Worm (Caenorhabditis elegans): ENCODE data around the gene lpin-1.

lpin-1 gene

DNA sequence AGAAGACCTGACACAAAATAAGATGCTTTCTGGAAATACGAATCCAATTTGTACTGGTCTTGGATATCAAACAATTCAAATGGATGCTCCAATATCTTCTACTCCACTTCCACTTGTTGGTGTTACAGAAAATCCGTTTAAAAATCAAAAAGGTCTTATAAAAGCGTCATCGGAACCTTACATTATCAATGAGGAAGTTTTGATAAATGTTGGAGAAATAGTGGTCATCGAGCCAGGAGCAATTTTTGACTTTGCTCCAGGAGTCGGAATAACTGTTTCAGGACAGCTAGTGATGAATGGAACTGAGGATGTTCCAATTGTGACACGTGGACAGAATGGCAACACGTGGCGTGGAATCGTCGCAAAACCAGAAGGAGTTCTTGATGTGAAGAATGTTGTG, 40.2 kb upstream of the lpin-1 start:
- TF ChIP-seq efl-1 (optimal IDR thresholded peaks at IDR 0.05) (no peak), efl-1 (GFP tag; optimal IDR thresholded peaks at IDR 0.05 in 1 of 2) (peak in 1 of 2 experiments; percentile 91), ceh-63 (GFP tag; optimal IDR thresholded peaks at IDR 0.05) (no peak)

DNA sequence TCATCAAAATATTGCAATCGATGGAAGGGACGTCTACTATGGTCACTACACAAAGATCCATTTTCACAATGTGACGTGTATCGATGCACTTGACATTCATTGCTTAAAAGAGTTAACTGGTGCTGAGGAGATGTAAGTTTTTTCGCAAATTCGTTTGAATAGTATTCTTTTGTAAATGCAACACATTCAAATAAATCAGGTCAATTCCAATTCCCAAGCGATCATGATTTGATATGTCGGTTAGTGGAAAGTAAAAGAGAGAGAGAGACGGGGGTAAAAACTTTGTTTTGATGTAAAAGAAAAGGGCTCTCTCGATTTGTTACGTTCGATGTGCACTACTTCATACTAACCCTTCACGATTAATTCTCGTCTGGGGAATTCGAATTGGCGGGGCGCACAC, 36.3 kb upstream of the lpin-1 start:
- no peak for TF ChIP-seq ama-1 (optimal IDR thresholded peaks at IDR 0.05)
- peak; percentile 8 for TF ChIP-seq lin-14 (GFP tag; optimal IDR thresholded peaks at IDR 0.05)

DNA sequence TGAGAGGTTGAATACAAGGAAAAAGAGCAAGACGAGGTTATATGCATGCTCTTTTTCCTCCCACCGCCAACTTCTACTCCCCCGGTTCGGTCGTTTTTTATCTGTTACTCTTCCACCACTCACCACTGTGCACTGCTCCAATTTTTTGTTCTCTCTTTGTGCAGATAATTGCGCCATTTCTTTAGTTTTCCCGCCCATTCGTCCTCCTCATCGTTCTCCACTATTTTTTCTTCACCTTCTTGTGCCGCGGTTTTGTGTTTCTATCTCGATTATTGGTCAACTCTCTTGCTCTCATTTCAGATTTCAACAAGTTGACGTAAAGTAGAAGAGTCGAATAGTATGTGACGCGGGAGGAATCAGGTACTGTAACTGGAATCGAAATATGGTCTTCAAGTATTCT, 35.7 kb upstream of the lpin-1 start, which contains the start of gene T01D3.1:
Gene T01D3.1 (plus strand): TSS at position 301 of the 400 bp plus-strand sequence.
- TF ChIP-seq elt-2 (tag; optimal IDR thresholded peaks at IDR 0.05) (no peak), nhr-90 (tag; optimal IDR thresholded peaks at IDR 0.05; ENCODE audit: poor library complexity) (no peak), ceh-63 (GFP tag; optimal IDR thresholded peaks at IDR 0.05) (no peak), nhr-28 (tag; optimal IDR thresholded peaks at IDR 0.05) (no peak), jun-1 (tag; optimal IDR thresholded peaks at IDR 0.05) (no peak), nhr-237 (tag; optimal IDR thresholded peaks at IDR 0.05) (no peak), nhr-20 (tag; optimal IDR thresholded peaks at IDR 0.05) (no peak), irx-1 (tag; optimal IDR thresholded peaks at IDR 0.05) (no peak)

DNA sequence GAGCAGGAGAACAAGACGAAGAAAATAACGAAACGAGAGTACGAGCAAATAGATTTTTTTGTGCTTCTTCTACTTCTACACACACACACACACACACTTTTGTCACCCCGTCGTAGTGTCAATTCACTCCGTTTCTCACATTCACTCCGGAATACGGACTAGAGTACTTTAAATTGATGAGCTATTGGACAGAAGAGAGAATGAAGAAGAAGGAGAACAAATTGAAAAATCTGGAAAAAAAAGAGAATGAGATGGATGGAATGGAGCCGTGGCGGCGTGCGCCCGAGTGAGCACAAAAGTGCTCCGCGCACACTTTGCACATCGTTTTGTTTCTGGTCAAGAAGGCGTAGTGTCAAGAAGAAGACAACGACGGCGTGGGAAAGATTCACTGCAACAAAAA, 33.6 kb upstream of the lpin-1 start:
- TF ChIP-seq egl-13 (tag; optimal IDR thresholded peaks at IDR 0.05) (no peak), snpc-4 (tag; optimal IDR thresholded peaks at IDR 0.05) (no peak), nhr-76 (tag; optimal IDR thresholded peaks at IDR 0.05) (no peak), sox-4 (tag; optimal IDR thresholded peaks at IDR 0.05) (no peak), hlh-17 (GFP tag; optimal IDR thresholded peaks at IDR 0.05; ENCODE audit: borderline replicate concordance) (no peak), C34B4.2 (tag; optimal IDR thresholded peaks at IDR 0.05) (no peak), ztf-4 (tag; optimal IDR thresholded peaks at IDR 0.05) (no peak), Y116A8C.19 (tag; optimal IDR thresholded peaks at IDR 0.05; ENCODE audit: borderline replicate concordance) (no peak), ceh-63 (GFP tag; optimal IDR thresholded peaks at IDR 0.05) (no peak)

DNA sequence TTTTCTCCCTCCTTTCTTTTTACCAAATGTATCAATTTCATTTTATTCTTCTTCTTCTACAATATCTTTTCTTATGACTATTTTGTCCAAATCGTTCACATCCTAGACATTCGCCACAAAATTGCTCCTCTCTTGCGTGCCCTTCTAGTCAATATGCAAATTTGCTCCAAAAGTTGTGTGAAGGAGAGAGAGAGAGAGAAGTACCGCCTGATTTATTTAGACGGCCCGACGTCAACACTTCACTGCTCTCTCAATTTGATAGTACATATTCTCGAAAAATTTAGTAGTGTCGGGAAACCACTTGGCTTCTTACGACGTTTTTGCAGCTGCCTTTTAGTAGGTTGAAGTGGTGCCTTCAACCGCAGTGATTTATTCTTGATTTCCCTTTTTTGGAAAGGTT, 32.6 kb upstream of the lpin-1 start:
- TF ChIP-seq mab-9 (GFP tag; IDR thresholded peaks at IDR 0.05) = no peak
- peak; percentile 51 for TF ChIP-seq lin-14 (GFP tag; optimal IDR thresholded peaks at IDR 0.05)
- no peak for TF ChIP-seq tlp-1 (tag; optimal IDR thresholded peaks at IDR 0.05)
- no peak for TF ChIP-seq dsc-1 (tag; optimal IDR thresholded peaks at IDR 0.05)

DNA sequence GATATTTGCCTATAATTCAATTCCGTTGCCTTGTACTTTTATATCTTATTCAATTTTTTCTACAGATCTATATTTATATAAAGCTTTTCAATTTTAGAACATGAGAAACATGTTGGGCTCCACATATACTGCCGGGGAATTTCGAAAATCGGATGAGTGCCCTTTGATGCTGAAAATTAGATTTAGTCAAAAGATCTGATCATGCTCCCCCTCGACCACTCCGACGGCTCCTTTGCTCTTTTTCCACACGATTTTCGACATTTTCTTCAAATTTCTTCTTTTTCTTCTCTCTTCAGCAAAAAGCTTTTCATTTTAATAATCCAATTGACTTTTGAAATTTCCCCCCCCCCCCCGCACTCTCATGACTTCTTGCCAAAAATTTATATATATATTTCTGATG, 27.5 kb upstream of the lpin-1 start:
- TF ChIP-seq C34B4.2 (tag; optimal IDR thresholded peaks at IDR 0.05) = no peak
- no peak for TF ChIP-seq hpl-2 (GFP tag; optimal IDR thresholded peaks at IDR 0.05)
- TF ChIP-seq ceh-90 (tag; optimal IDR thresholded peaks at IDR 0.05) = no peak
- TF ChIP-seq aly-2 (tag; optimal IDR thresholded peaks at IDR 0.05) = no peak
- no peak for TF ChIP-seq egl-13 (tag; optimal IDR thresholded peaks at IDR 0.05)
- TF ChIP-seq lin-14 (GFP tag; optimal IDR thresholded peaks at IDR 0.05) = peak; percentile 47
- TF ChIP-seq blmp-1 (tag; optimal IDR thresholded peaks at IDR 0.05) = no peak
- TF ChIP-seq nhr-28 (tag; optimal IDR thresholded peaks at IDR 0.05) = no peak
- TF ChIP-seq vab-15 (tag; optimal IDR thresholded peaks at IDR 0.05) = no peak
- no peak for TF ChIP-seq elt-3 (tag; optimal IDR thresholded peaks at IDR 0.05)
- TF ChIP-seq ces-1 (GFP tag; optimal IDR thresholded peaks at IDR 0.05) = no peak
- TF ChIP-seq alr-1 (tag; optimal IDR thresholded peaks at IDR 0.05; ENCODE audit: borderline replicate concordance) = no peak
- TF ChIP-seq ets-5 (GFP tag; IDR thresholded peaks at IDR 0.05) = no peak
- no peak for TF ChIP-seq isw-1 (GFP tag; IDR thresholded peaks at IDR 0.05)
- no peak for TF ChIP-seq unc-62 (GFP tag; optimal IDR thresholded peaks at IDR 0.05)
- no peak for TF ChIP-seq ceh-88 (GFP tag; IDR thresholded peaks at IDR 0.05)
- peak; percentile 12; the same call in 1 of the 2 replicates for TF ChIP-seq mab-9 (GFP tag; IDR thresholded peaks at IDR 0.05)
- no peak for TF ChIP-seq hlh-4 (tag; optimal IDR thresholded peaks at IDR 0.05)
- TF ChIP-seq fkh-4 (tag; optimal IDR thresholded peaks at IDR 0.05; ENCODE audit: borderline replicate concordance) = no peak
- TF ChIP-seq ztf-11 (tag; optimal IDR thresholded peaks at IDR 0.05) = no peak
- no peak for TF ChIP-seq nhr-47 (tag; optimal IDR thresholded peaks at IDR 0.05)
- TF ChIP-seq fkh-10 (GFP tag; optimal IDR thresholded peaks at IDR 0.05) = peak; percentile 82
- no peak for TF ChIP-seq efl-1 (optimal IDR thresholded peaks at IDR 0.05)
- peak in 1 of 2 experiments; percentile 78 for TF ChIP-seq efl-1 (GFP tag; optimal IDR thresholded peaks at IDR 0.05 in 1 of 2)
- peak; percentile 2 for TF ChIP-seq nhr-71 (tag; optimal IDR thresholded peaks at IDR 0.05)
- no peak for TF ChIP-seq nhr-77 (tag; optimal IDR thresholded peaks at IDR 0.05)
- TF ChIP-seq dsc-1 (tag; optimal IDR thresholded peaks at IDR 0.05) = no peak
- TF ChIP-seq nhr-19 (GFP tag; conservative IDR thresholded peaks at IDR 0.05) = no peak
